Worm (Caenorhabditis elegans): Measurements from ENCODE around the gene B0353.1.

The B0353.1 gene

DNA sequence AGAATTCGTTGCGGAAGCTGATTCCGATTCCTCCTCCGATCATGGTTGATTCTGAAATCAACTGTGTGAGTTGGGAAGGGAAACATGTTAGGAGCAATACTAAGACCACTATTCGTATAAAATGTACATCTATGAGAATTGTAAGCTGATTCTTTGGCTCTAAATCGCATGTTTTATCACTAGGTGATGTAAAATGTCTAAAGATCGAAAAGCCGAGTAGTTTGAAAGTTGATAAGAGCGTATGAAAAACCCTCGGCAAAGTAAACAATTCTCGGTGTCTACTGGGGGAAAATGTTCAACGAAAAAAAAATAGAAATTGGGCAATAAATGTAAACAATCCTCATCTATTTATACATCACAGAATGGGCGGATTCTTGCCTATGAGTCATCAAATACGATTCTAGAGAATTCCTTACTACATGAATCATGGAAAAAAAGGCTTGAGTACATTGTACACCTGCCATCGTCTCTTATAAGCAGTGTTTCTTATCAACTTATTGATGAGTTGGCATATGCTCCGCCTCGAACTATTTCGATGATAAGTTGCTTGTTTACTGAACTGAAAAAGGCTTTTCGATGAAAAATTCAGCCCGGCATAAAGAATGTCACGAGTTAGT, 44.7 kb downstream of the B0353.1 start, which contains the start of gene lec-6:
lec-6 (minus strand) TSS at position 51 of the 617 bp plus-strand sequence.
- TF ChIP-seq zfp-2 (tag; optimal IDR thresholded peaks at IDR 0.05) (no peak), egl-43 (GFP tag; IDR thresholded peaks at IDR 0.05) (no peak), hlh-30 (tag; optimal IDR thresholded peaks at IDR 0.05; ENCODE audit: insufficient read depth) (peak; percentile 60), Y105C5A.15 (GFP tag; IDR thresholded peaks at IDR 0.05) (0 out of 2 replicates have a peak, but pooled peaks have one; percentile 6), pqm-1 (tag; optimal IDR thresholded peaks at IDR 0.05) (peak; percentile 77), daf-19 (GFP tag; conservative IDR thresholded peaks at IDR 0.05) (no peak), nhr-28 (tag; optimal IDR thresholded peaks at IDR 0.05) (peak; percentile 73), T20F7.1 (GFP tag; optimal IDR thresholded peaks at IDR 0.05) (peak; percentile 61), nhr-102 (tag; optimal IDR thresholded peaks at IDR 0.05) (peak; percentile 69), saeg-2 (GFP tag; IDR thresholded peaks at IDR 0.05) (0 out of 2 replicates have a peak, but pooled peaks have one; percentile 12), ama-1 (optimal IDR thresholded peaks at IDR 0.05) (peak; percentile 66), mep-1 (tag; optimal IDR thresholded peaks at IDR 0.05) (peak; percentile 51), nhr-77 (tag; optimal IDR thresholded peaks at IDR 0.05) (peak; percentile 81), set-16 (GFP tag; IDR thresholded peaks at IDR 0.05) (0 out of 2 replicates have a peak, but pooled peaks have one; percentile 0), nhr-10 (tag; optimal IDR thresholded peaks at IDR 0.05) (peak; percentile 12), pha-4 (GFP tag; IDR thresholded peaks at IDR 0.05) (peak; percentile 59), pha-4 (tag; optimal IDR thresholded peaks at IDR 0.05) (peak; percentile 79), tra-1 (GFP tag; IDR thresholded peaks at IDR 0.05) (peak; percentile 75), hif-1 (tag; optimal IDR thresholded peaks at IDR 0.05) (no peak), F26F4.8 (GFP tag; conservative IDR thresholded peaks at IDR 0.05) (no peak), unc-62 (GFP tag; optimal IDR thresholded peaks at IDR 0.05 in 1 of 2) (peak; percentile 74 to 78), unc-62 (tag; optimal IDR thresholded peaks at IDR 0.05) (no peak), daf-16 (GFP tag; optimal IDR thresholded peaks at IDR 0.05) (peak in 1 of 2 experiments; percentile 96), daf-16 (tag; optimal IDR thresholded peaks at IDR 0.05) (peak; percentile 100), lin-29 (GFP tag; IDR thresholded peaks at IDR 0.05) (no peak), fos-1 (tag; optimal IDR thresholded peaks at IDR 0.05) (peak; percentile 69), mxl-3 (GFP tag; optimal IDR thresholded peaks at IDR 0.05) (peak; percentile 22), Y75B8A.6 (GFP tag; IDR thresholded peaks at IDR 0.05) (0 out of 2 replicates have a peak, but pooled peaks have one; percentile 44), lsy-2 (tag; optimal IDR thresholded peaks at IDR 0.05) (peak in 1 of 2 experiments; percentile 56), lir-3 (tag; optimal IDR thresholded peaks at IDR 0.05) (no peak), lin-1 (GFP tag; IDR thresholded peaks at IDR 0.05) (peak; percentile 84), nhr-48 (tag; optimal IDR thresholded peaks at IDR 0.05) (peak; percentile 90), hlh-11 (tag; optimal IDR thresholded peaks at IDR 0.05) (peak; percentile 91), php-3 (GFP tag; IDR thresholded peaks at IDR 0.05) (peak; percentile 89), mxl-2 (GFP tag; conservative IDR thresholded peaks at IDR 0.05) (no peak), lin-13 (GFP tag; optimal IDR thresholded peaks at IDR 0.05) (peak; percentile 6), unc-39 (tag; optimal IDR thresholded peaks at IDR 0.05) (no peak), zip-11 (GFP tag; IDR thresholded peaks at IDR 0.05) (no peak), dve-1 (tag; optimal IDR thresholded peaks at IDR 0.05; ENCODE audit: insufficient read depth) (peak; percentile 96), attf-4 (tag; optimal IDR thresholded peaks at IDR 0.05) (no peak), jun-1 (tag; optimal IDR thresholded peaks at IDR 0.05) (peak; percentile 22), mdl-1 (tag; optimal IDR thresholded peaks at IDR 0.05) (peak in 1 of 2 experiments; percentile 8), mes-2 (tag; optimal IDR thresholded peaks at IDR 0.05; ENCODE audit: poor library complexity, severe bottlenecking) (peak; percentile 54), nhr-76 (tag; optimal IDR thresholded peaks at IDR 0.05) (no peak), spr-3 (GFP tag; optimal IDR thresholded peaks at IDR 0.05) (no peak), lin-38 (GFP tag; IDR thresholded peaks at IDR 0.05) (0 out of 2 replicates have a peak, but pooled peaks have one; percentile 29), dmd-6 (GFP tag; IDR thresholded peaks at IDR 0.05) (peak; percentile 88)
